Fruit fly (Drosophila melanogaster) whole organism, embryonic: ENCODE measurements around the gene ldbr.
A peak's percentile ranks its signal among the peaks of the same experiment; 100 is the strongest.

Source experiments
- Aef1 ChIP-seq: fragments of 200-800 bp; sonication (Bioruptor generic); IDR thresholded peaks from 3 replicates; pipeline ENCODE4 v1.3.6; 2022; ENCODE audit warnings: missing biosample characterization, missing genetic modification characterization
- Atf-2 ChIP-seq: fragments of 200-800 bp; sonication (Bioruptor generic); optimal IDR thresholded peaks from 2 replicates; lab custom pipeline; 2016; ENCODE audit warnings: missing biosample characterization, missing genetic modification characterization
- BEAF-32 ChIP-seq: fragments of 200-800 bp; sonication (Bioruptor generic); optimal IDR thresholded peaks from 3 replicates; lab custom pipeline; 2017; ENCODE audit warnings: missing biosample characterization, missing genetic modification characterization, mild to moderate bottlenecking, moderate library complexity, missing genetic modification reagents
- CG10267 ChIP-seq: fragments of 200-800 bp; sonication (Bioruptor generic); optimal IDR thresholded peaks from 2 replicates; lab custom pipeline; 2018; ENCODE audit warnings: missing biosample characterization, mild to moderate bottlenecking, missing genetic modification characterization, moderate library complexity
- CG10321 ChIP-seq: fragments of 200-800 bp; sonication (Bioruptor generic); IDR thresholded peaks from 2 replicates; pipeline ENCODE4 v1.3.6; 2022; ENCODE audit warnings: missing biosample characterization, missing genetic modification characterization
- CG12299 ChIP-seq: fragments of 200-800 bp; sonication (Bioruptor generic); optimal IDR thresholded peaks from 2 replicates; lab custom pipeline; 2018; ENCODE audit warnings: missing biosample characterization, mild to moderate bottlenecking, missing genetic modification characterization
- CG12659 ChIP-seq: fragments of 200-800 bp; sonication (Bioruptor generic); optimal IDR thresholded peaks from 3 replicates; lab custom pipeline; 2017; ENCODE audit warnings: mild to moderate bottlenecking, missing biosample characterization, missing genetic modification reagents, missing genetic modification characterization
- CG12769 ChIP-seq: fragments of 200-800 bp; sonication (Bioruptor generic); optimal IDR thresholded peaks from 2 replicates; lab custom pipeline; 2019; ENCODE audit warnings: missing biosample characterization, mild to moderate bottlenecking, missing genetic modification characterization, moderate library complexity
- CG13775 ChIP-seq: fragments of 200-800 bp; sonication (Bioruptor generic); optimal IDR thresholded peaks from 3 replicates; lab custom pipeline; 2017; ENCODE audit warnings: missing biosample characterization, mild to moderate bottlenecking, missing genetic modification characterization
- CG14050 ChIP-seq: fragments of 200-800 bp; sonication (Bioruptor generic); IDR thresholded peaks from 3 replicates; pipeline ENCODE4 v1.3.6; 2022; ENCODE audit warnings: missing biosample characterization, missing genetic modification characterization
- CG17829 ChIP-seq: fragments of 200-800 bp; optimal IDR thresholded peaks from 2 replicates; lab custom pipeline; 2019; ENCODE audit warnings: missing biosample characterization, mild to moderate bottlenecking, missing genetic modification characterization, moderate library complexity
- CG18262 ChIP-seq: fragments of 200-800 bp; optimal IDR thresholded peaks from 3 replicates; lab custom pipeline; 2019; ENCODE audit warnings: missing biosample characterization, mild to moderate bottlenecking, missing genetic modification characterization, moderate library complexity
- CG18619 ChIP-seq: fragments of 200-800 bp; sonication (Bioruptor generic); optimal IDR thresholded peaks from 3 replicates; lab custom pipeline; 2017; ENCODE audit warnings: missing biosample characterization, mild to moderate bottlenecking, missing genetic modification characterization
- CG32767 ChIP-seq: fragments of 200-800 bp; sonication (Bioruptor generic); IDR thresholded peaks from 2 replicates; pipeline ENCODE4 v1.3.6; 2022; ENCODE audit warnings: missing biosample characterization, missing genetic modification characterization
- CG34376 ChIP-seq: fragments of 200-800 bp; sonication (Bioruptor generic); optimal IDR thresholded peaks from 2 replicates; lab custom pipeline; 2018; ENCODE audit warnings: missing biosample characterization, mild to moderate bottlenecking, missing genetic modification characterization
- CG3838 ChIP-seq: fragments of 200-800 bp; sonication (Bioruptor generic); optimal IDR thresholded peaks from 3 replicates; lab custom pipeline; 2016; ENCODE audit warnings: missing biosample characterization, missing genetic modification characterization
- CG42726 ChIP-seq: fragments of 200-800 bp; sonication (Bioruptor generic); IDR thresholded peaks from 2 replicates; pipeline ENCODE4 v1.3.6; 2022; ENCODE audit warnings: missing biosample characterization, missing genetic modification characterization; ENCODE audit not compliant: partially characterized antibody
- CG4282 ChIP-seq: fragments of 200-800 bp; sonication (Bioruptor generic); optimal IDR thresholded peaks from 2 replicates; lab custom pipeline; 2016; ENCODE audit warnings: missing biosample characterization, missing genetic modification characterization
- CG8359 ChIP-seq: fragments of 200-800 bp; sonication (Bioruptor generic); optimal IDR thresholded peaks from 2 replicates; lab custom pipeline; 2017; ENCODE audit warnings: missing biosample characterization, mild to moderate bottlenecking, missing genetic modification characterization, borderline replicate concordance
- CTCF ChIP-seq: fragments of 200-800 bp; sonication (Bioruptor generic); optimal IDR thresholded peaks from 2 replicates; lab custom pipeline; 2017; ENCODE audit warnings: missing biosample characterization, mild to moderate bottlenecking, missing genetic modification characterization, moderate library complexity
- Ets65A ChIP-seq: fragments of 200-800 bp; sonication (Bioruptor generic); peaks from one replicate; lab custom pipeline; 2016; ENCODE audit warnings: missing biosample characterization, missing genetic modification characterization
- HHEX ChIP-seq: fragments of 200-800 bp; sonication (Bioruptor generic); optimal IDR thresholded peaks from 3 replicates; lab custom pipeline; 2017; ENCODE audit warnings: missing biosample characterization, mild to moderate bottlenecking, missing genetic modification characterization, missing genetic modification reagents
- HLH4C ChIP-seq: fragments of 200-800 bp; sonication (Bioruptor generic); IDR thresholded peaks from 3 replicates; pipeline ENCODE4 v1.3.6; 2022; ENCODE audit warnings: missing biosample characterization, missing genetic modification characterization; ENCODE audit not compliant: partially characterized antibody
- Hand ChIP-seq: fragments of 200-800 bp; sonication (Bioruptor generic); optimal IDR thresholded peaks from 2 replicates; lab custom pipeline; 2017; ENCODE audit warnings: mild to moderate bottlenecking, missing biosample characterization, missing genetic modification reagents, missing genetic modification characterization
- Meics ChIP-seq: fragments of 200-800 bp; sonication (Bioruptor generic); optimal IDR thresholded peaks from 2 replicates; lab custom pipeline; 2017; ENCODE audit warnings: missing biosample characterization, mild to moderate bottlenecking, missing genetic modification characterization
- NFAT ChIP-seq: fragments of 200-800 bp; sonication (Bioruptor generic); IDR thresholded peaks from 2 replicates; pipeline ENCODE4 v1.3.6; 2022; ENCODE audit warnings: missing biosample characterization, missing genetic modification characterization
- Nf-YC ChIP-seq: fragments of 200-800 bp; optimal IDR thresholded peaks from 3 replicates; lab custom pipeline; 2019; ENCODE audit warnings: missing biosample characterization, mild to moderate bottlenecking, missing genetic modification characterization, moderate library complexity
- Oaz ChIP-seq: fragments of 200-800 bp; sonication (Bioruptor generic); IDR thresholded peaks from 2 replicates; pipeline ENCODE4 v1.3.6; 2022; ENCODE audit warnings: missing biosample characterization, missing genetic modification characterization
- Optix ChIP-seq: fragments of 200-800 bp; sonication (Bioruptor generic); IDR thresholded peaks from 3 replicates; pipeline ENCODE4 v1.3.6; 2022; ENCODE audit warnings: missing biosample characterization, missing genetic modification characterization
- Pdp1 ChIP-seq, 2 experiments: fragments of 200-800 bp; sonication (Bioruptor generic); optimal IDR thresholded peaks; 3 replicates each; lab custom pipeline; 2016; ENCODE audit warnings: missing biosample characterization in 2 of 2, missing genetic modification characterization in 2 of 2, mild to moderate bottlenecking in 1 of 2, moderate library complexity in 1 of 2
- Spps ChIP-seq: fragments of 200-800 bp; sonication (Bioruptor generic); optimal IDR thresholded peaks from 2 replicates; lab custom pipeline; 2018; ENCODE audit warnings: missing biosample characterization, mild to moderate bottlenecking, missing genetic modification characterization
- Trl ChIP-seq, 3 experiments: fragments of >200 bp in 2 of 3; fragments of 200-800 bp in 1 of 3; sonication (Bioruptor generic) in 1 of 3; optimal IDR thresholded peaks; 2 replicates in 1 of 3; 3 replicates in 2 of 3; lab custom pipeline; 2016 to 2017; ENCODE audit warnings: missing biosample characterization in 1 of 3, missing genetic modification characterization in 1 of 3
- Usf ChIP-seq: fragments of 200-800 bp; sonication (Bioruptor generic); optimal IDR thresholded peaks from 2 replicates; lab custom pipeline; 2017; ENCODE audit warnings: missing genotype, missing biosample characterization, missing genetic modification characterization
- ase ChIP-seq: fragments of 200-800 bp; sonication (Bioruptor generic); IDR thresholded peaks from 3 replicates; pipeline ENCODE4 v1.3.6; 2022; ENCODE audit warnings: missing biosample characterization, missing genetic modification characterization
- croc ChIP-seq: fragments of 200-800 bp; sonication (Bioruptor generic); conservative IDR thresholded peaks from 3 replicates; pipeline ENCODE4 v1.3.6; 2022; ENCODE audit warnings: missing biosample characterization, missing genetic modification characterization
- exex ChIP-seq: fragments of 200-800 bp; sonication (Bioruptor generic); optimal IDR thresholded peaks from 4 replicates; lab custom pipeline; 2018; ENCODE audit warnings: missing biosample characterization, mild to moderate bottlenecking, missing genetic modification characterization, moderate library complexity
- gsb-n ChIP-seq: fragments of 200-800 bp; sonication (Bioruptor generic); optimal IDR thresholded peaks from 3 replicates; lab custom pipeline; 2018; ENCODE audit warnings: missing biosample characterization, mild to moderate bottlenecking, missing genetic modification characterization
- klu ChIP-seq: fragments of 200-800 bp; sonication (Bioruptor generic); IDR thresholded peaks from 2 replicates; pipeline ENCODE4 v1.3.6; 2022; ENCODE audit warnings: missing biosample characterization, missing genetic modification characterization
- mirr ChIP-seq: fragments of 200-800 bp; sonication (Bioruptor generic); optimal IDR thresholded peaks from 3 replicates; lab custom pipeline; 2018; ENCODE audit warnings: missing biosample characterization, mild to moderate bottlenecking, missing genetic modification characterization
- mld ChIP-seq: fragments of 200-800 bp; sonication (Bioruptor generic); IDR thresholded peaks from 3 replicates; pipeline ENCODE4 v1.3.6; 2022; ENCODE audit warnings: missing biosample characterization, missing genetic modification characterization; ENCODE audit not compliant: partially characterized antibody
- phol ChIP-seq: fragments of 200-800 bp; sonication (Bioruptor generic); optimal IDR thresholded peaks from 3 replicates; lab custom pipeline; 2018; ENCODE audit warnings: missing biosample characterization, mild to moderate bottlenecking, missing genetic modification characterization, moderate library complexity
- prd ChIP-seq, 3 experiments: fragments of >200 bp in 2 of 3; fragments of 200-800 bp in 1 of 3; sonication (Bioruptor generic) in 1 of 3; optimal IDR thresholded peaks in 2 of 3; IDR thresholded peaks in 1 of 3; 2 replicates in 2 of 3; 3 replicates in 1 of 3; pipeline versions ENCODE4 v1.3.6 to Lab custom; 2017 to 2022; ENCODE audit warnings: missing biosample characterization in 1 of 3, missing genetic modification characterization in 1 of 3
- pzg ChIP-seq: fragments of 200-800 bp; sonication (Bioruptor generic); optimal IDR thresholded peaks from 3 replicates; lab custom pipeline; 2018; ENCODE audit warnings: missing biosample characterization, mild to moderate bottlenecking, missing genetic modification characterization, moderate library complexity
- sd ChIP-seq: fragments of 200-800 bp; sonication (Bioruptor generic); optimal IDR thresholded peaks from 3 replicates; lab custom pipeline; 2018; ENCODE audit warnings: missing biosample characterization, mild to moderate bottlenecking, missing genetic modification characterization, moderate library complexity
- slbo ChIP-seq: fragments of 200-800 bp; sonication (Bioruptor generic); IDR thresholded peaks from 2 replicates; pipeline ENCODE4 v1.3.6; 2022; ENCODE audit warnings: missing biosample characterization, missing genetic modification characterization
- tx ChIP-seq: fragments of 200-800 bp; sonication (Bioruptor generic); optimal IDR thresholded peaks from 2 replicates; lab custom pipeline; 2016; ENCODE audit warnings: missing biosample characterization, missing genetic modification characterization
- unc-4 ChIP-seq: fragments of 200-800 bp; sonication (Bioruptor generic); IDR thresholded peaks from 2 replicates; pipeline ENCODE4 v1.3.6; 2022; ENCODE audit warnings: missing biosample characterization, missing genetic modification characterization; ENCODE audit not compliant: partially characterized antibody
- wek ChIP-seq: fragments of 200-800 bp; sonication (Bioruptor generic); optimal IDR thresholded peaks from 3 replicates; lab custom pipeline; 2018; ENCODE audit warnings: missing biosample characterization, mild to moderate bottlenecking, missing genetic modification characterization, moderate library complexity

Gene ldbr

DNA sequence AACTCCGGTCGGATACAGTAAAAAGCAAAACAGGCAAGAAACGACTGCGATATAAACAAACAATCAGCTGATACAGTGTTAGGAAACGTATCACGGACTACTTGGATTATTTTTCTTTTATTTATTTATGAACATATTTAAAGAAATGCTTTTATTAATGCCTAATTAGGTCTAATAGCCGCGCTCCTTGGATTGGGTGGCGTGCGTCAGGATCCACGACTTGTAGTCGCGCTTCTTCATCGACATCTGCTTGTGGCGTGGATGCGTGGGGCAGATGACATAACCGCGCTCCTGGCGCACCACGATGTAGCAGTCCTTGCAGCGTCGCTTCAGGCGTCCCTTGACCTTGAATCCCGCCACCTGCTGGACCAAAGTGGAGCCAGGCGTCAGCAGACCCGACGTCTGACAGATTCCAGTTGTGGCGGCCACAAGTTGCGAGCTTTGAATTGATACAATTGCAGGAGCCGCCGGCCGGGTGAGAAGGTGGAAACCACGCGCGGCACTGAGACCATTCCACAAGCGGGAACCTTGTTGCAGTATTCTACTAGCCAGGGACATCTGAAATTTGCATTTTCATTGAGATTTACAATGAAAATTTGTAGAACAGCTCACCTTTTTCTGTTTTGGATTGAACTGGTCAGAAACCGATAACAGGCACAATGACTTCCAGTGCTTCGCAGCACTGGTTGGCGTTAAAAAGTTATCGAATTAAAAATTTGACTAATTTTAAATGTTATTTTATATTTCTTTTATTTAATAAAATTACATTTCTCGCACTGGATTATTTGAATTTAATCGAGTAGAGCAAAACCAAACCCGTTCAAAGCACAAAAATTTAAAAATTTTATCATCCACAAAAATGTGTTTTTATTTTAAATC, 3.1 kb downstream of the ldbr start, which contains the start of the genes CG7550 and mRpL36 (continued):
- no peak for TF ChIP-seq exex
- TF ChIP-seq CG10267 (tag; lab: Kevin White, UChicago) = peak; percentile 67
- TF ChIP-seq CG32767 = no peak
- no peak for TF ChIP-seq CG13775 (GFP tag; lab: Kevin White, UChicago)
- TF ChIP-seq CG14050 (GFP tag; lab: Robert Waterston, UW) = no peak
- peak in 1 of 2 experiments; percentile 91 for TF ChIP-seq Pdp1 (GFP tag; optimal IDR thresholded peaks at IDR 0.05; lab: Kevin White, UChicago)
- no peak for TF ChIP-seq mirr (GFP tag; lab: Kevin White, UChicago)
- TF ChIP-seq Nf-YC (tag; lab: Kevin White, UChicago) = no peak
- no peak for TF ChIP-seq CG18619 (GFP tag; lab: Kevin White, UChicago)
- TF ChIP-seq unc-4 (GFP tag; lab: Robert Waterston, UW) = no peak
- TF ChIP-seq klu (GFP tag; lab: Robert Waterston, UW) = no peak
- no peak for TF ChIP-seq croc (GFP tag; lab: Robert Waterston, UW)
- TF ChIP-seq Trl (optimal IDR thresholded peaks at IDR 0.05; lab: Kevin White, UChicago) = no peak
- no peak for TF ChIP-seq Trl (GFP tag; optimal IDR thresholded peaks at IDR 0.05; lab: Kevin White, UChicago)
- no peak for TF ChIP-seq CG8359 (GFP tag; lab: Kevin White, UChicago)
- no peak for TF ChIP-seq Aef1 (GFP tag; lab: Robert Waterston, UW)
- no peak for TF ChIP-seq ase (GFP tag; lab: Robert Waterston, UW)
- no peak for TF ChIP-seq wek (GFP tag; lab: Kevin White, UChicago)
- no peak for TF ChIP-seq BEAF-32
- no peak for TF ChIP-seq CG18262 (tag; lab: Kevin White, UChicago)
- TF ChIP-seq HHEX = no peak
- no peak for TF ChIP-seq CG42726
- no peak for TF ChIP-seq Oaz (GFP tag; lab: Robert Waterston, UW)
- TF ChIP-seq CG12769 (tag; lab: Kevin White, UChicago) = no peak
- no peak for TF ChIP-seq Optix (GFP tag; lab: Robert Waterston, UW)
- TF ChIP-seq gsb-n (tag; lab: Kevin White, UChicago) = no peak
- no peak for TF ChIP-seq NFAT (GFP tag; lab: Robert Waterston, UW)
- TF ChIP-seq Spps = no peak
- no peak for TF ChIP-seq CTCF
- no peak for TF ChIP-seq Usf (GFP tag; lab: Kevin White, UChicago)
- no peak for TF ChIP-seq CG10321 (GFP tag; lab: Robert Waterston, UW)
- no peak for TF ChIP-seq sd
- TF ChIP-seq Meics (GFP tag; lab: Kevin White, UChicago) = no peak
- TF ChIP-seq CG12299 (tag; lab: Kevin White, UChicago) = no peak
- no peak for TF ChIP-seq CG3838 (GFP tag; lab: Kevin White, UChicago)
- TF ChIP-seq CG12659 (GFP tag; lab: Kevin White, UChicago) = peak; percentile 24
- TF ChIP-seq CG4282 (GFP tag; lab: Kevin White, UChicago) = no peak
- TF ChIP-seq tx (GFP tag; lab: Kevin White, UChicago) = no peak
- no peak for TF ChIP-seq phol (tag; lab: Kevin White, UChicago)
- 0 out of 3 replicates have a peak, but pooled peaks have one; percentile 26 for TF ChIP-seq HLH4C
- no peak for TF ChIP-seq Hand (GFP tag; lab: Kevin White, UChicago)
- TF ChIP-seq mld = no peak
- TF ChIP-seq Atf-2 (GFP tag; lab: Kevin White, UChicago) = no peak
- TF ChIP-seq prd (optimal IDR thresholded peaks at IDR 0.05; lab: Kevin White, UChicago) = no peak
- 0 out of 3 replicates have a peak, but pooled peaks have one; percentile 16 for TF ChIP-seq prd (GFP tag; IDR thresholded peaks at IDR 0.05; lab: Robert Waterston, UW)
- TF ChIP-seq slbo (GFP tag; lab: Robert Waterston, UW) = 0 out of 2 replicates have a peak, but pooled peaks have one; percentile 41
- no peak for TF ChIP-seq Ets65A
- TF ChIP-seq pzg (GFP tag; lab: Kevin White, UChicago) = peak; percentile 10
- TF ChIP-seq CG17829 (tag; lab: Kevin White, UChicago) = no peak
- no peak for TF ChIP-seq CG34376 (GFP tag; lab: Kevin White, UChicago)
